Fruit fly (Drosophila melanogaster) S2 (cell line): ENCODE data around the gene melt.

Experiments
- CG8478 ChIP-seq: fragments of >200 bp; optimal IDR thresholded peaks from 2 replicates; lab custom pipeline; 2018
- CTCF ChIP-seq, 2 experiments: fragments of >200 bp; optimal IDR thresholded peaks; 2 replicates each; lab custom pipeline; 2018

dm6 chr3L:7090764-7091163, 43.6 kb upstream of the melt start:
- TF ChIP-seq CG8478 (lab: Kevin White, UChicago) (no peak), CTCF (optimal IDR thresholded peaks at IDR 0.05; lab: Kevin White, UChicago) (no peak)
